Fruit fly (Drosophila melanogaster) Kc167 (cell line): Measurements from ENCODE around the gene CG43117.

Experiments
- Myc ChIP-seq: fragments of >200 bp; optimal IDR thresholded peaks from 2 replicates; lab custom pipeline; 2017; ENCODE audit warnings: missing external identifiers
- Sin3A ChIP-seq: fragments of >200 bp; optimal IDR thresholded peaks from 2 replicates; lab custom pipeline; 2018; ENCODE audit warnings: missing external identifiers
- h ChIP-seq: fragments of >200 bp; optimal IDR thresholded peaks from 3 replicates; lab custom pipeline; 2018; ENCODE audit warnings: missing external identifiers
- insv ChIP-seq: fragments of >200 bp; optimal IDR thresholded peaks from 3 replicates; lab custom pipeline; 2018; ENCODE audit warnings: missing external identifiers
- psq ChIP-seq: fragments of >200 bp; optimal IDR thresholded peaks from 2 replicates; lab custom pipeline; 2017; ENCODE audit warnings: missing external identifiers

DNA sequence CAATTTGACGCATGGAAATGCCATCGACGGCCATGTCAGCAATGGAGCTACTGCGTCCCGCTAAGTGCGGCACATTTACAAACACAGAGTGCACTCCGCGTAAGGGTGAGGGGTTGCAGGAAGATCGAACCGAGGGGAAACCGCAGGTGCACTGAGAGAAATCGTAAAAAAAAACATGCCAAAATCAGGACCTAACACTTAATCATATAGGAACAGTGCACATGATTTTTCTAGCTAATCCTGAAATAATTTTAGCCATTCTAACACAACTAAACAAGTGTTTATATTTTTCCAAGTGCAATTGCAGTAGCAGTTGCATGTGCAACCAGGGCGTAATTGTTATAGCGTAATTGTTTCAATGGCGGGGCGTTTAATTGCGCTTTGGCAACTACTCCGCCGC, 24.6 kb downstream of the CG43117 start:
- TF ChIP-seq insv (no peak), Myc (lab: Kevin White, UChicago) (no peak), psq (lab: Kevin White, UChicago) (no peak), Sin3A (lab: Kevin White, UChicago) (no peak), h (no peak)
